Fruit fly (Drosophila melanogaster) whole organism, adult: ENCODE data around the gene CG42322.

Experiments
- CG11617 ChIP-seq: fragments of 200-800 bp; sonication (Bioruptor generic); optimal IDR thresholded peaks from 2 replicates; lab custom pipeline; 2017; ENCODE audit warnings: mild to moderate bottlenecking, missing biosample characterization, missing genetic modification reagents, missing genetic modification characterization
- CG12768 ChIP-seq: fragments of 200-800 bp; sonication (Bioruptor generic); optimal IDR thresholded peaks from 2 replicates; lab custom pipeline; 2017; ENCODE audit warnings: missing biosample characterization, missing genetic modification characterization, mild to moderate bottlenecking, moderate library complexity, missing genetic modification reagents
- CG14711 ChIP-seq: fragments of 200-800 bp; sonication (Bioruptor generic); optimal IDR thresholded peaks from 2 replicates; lab custom pipeline; 2018; ENCODE audit warnings: missing biosample characterization, mild to moderate bottlenecking, missing genetic modification characterization, moderate library complexity
- CG1620 ChIP-seq: fragments of 200-800 bp; sonication (Bioruptor generic); optimal IDR thresholded peaks from 2 replicates; lab custom pipeline; 2016; ENCODE audit warnings: missing biosample characterization, missing genetic modification characterization
- CG33017 ChIP-seq: fragments of 200-800 bp; sonication (Bioruptor generic); optimal IDR thresholded peaks from 2 replicates; lab custom pipeline; 2018; ENCODE audit warnings: missing biosample characterization, mild to moderate bottlenecking, missing genetic modification characterization, moderate library complexity
- CG5204 ChIP-seq: fragments of 200-800 bp; sonication (Bioruptor generic); optimal IDR thresholded peaks from 2 replicates; lab custom pipeline; 2016; ENCODE audit warnings: missing biosample characterization, missing genetic modification characterization
- CG7045 ChIP-seq: fragments of 200-800 bp; sonication (Bioruptor generic); optimal IDR thresholded peaks from 2 replicates; lab custom pipeline; 2017; ENCODE audit warnings: missing biosample characterization, mild to moderate bottlenecking, missing genetic modification characterization
- CG7101 ChIP-seq: fragments of 200-800 bp; sonication (Bioruptor generic); optimal IDR thresholded peaks from 2 replicates; lab custom pipeline; 2018; ENCODE audit warnings: missing biosample characterization, mild to moderate bottlenecking, missing genetic modification characterization, moderate library complexity
- Clk ChIP-seq: fragments of 200-800 bp; sonication (Bioruptor generic); optimal IDR thresholded peaks from 2 replicates; lab custom pipeline; 2017; ENCODE audit warnings: missing biosample characterization, missing genetic modification characterization
- Crg-1 ChIP-seq: fragments of 200-800 bp; sonication (Bioruptor generic); optimal IDR thresholded peaks from 2 replicates; lab custom pipeline; 2016; ENCODE audit warnings: missing biosample characterization, missing genetic modification characterization
- Hr96 ChIP-seq: fragments of 200-800 bp; sonication (Bioruptor generic); optimal IDR thresholded peaks from 2 replicates; lab custom pipeline; 2016; ENCODE audit warnings: missing biosample characterization, missing genetic modification characterization
- Mnt ChIP-seq: fragments of 200-800 bp; sonication (Bioruptor generic); optimal IDR thresholded peaks from 2 replicates; lab custom pipeline; 2016; ENCODE audit warnings: missing biosample characterization, mild to moderate bottlenecking, missing genetic modification characterization
- bab1 ChIP-seq: fragments of 200-800 bp; sonication (Bioruptor generic); optimal IDR thresholded peaks from 3 replicates; lab custom pipeline; 2019; ENCODE audit warnings: missing biosample characterization, mild to moderate bottlenecking, missing genetic modification characterization, moderate library complexity
- cic ChIP-seq: fragments of 200-800 bp; sonication (Bioruptor generic); optimal IDR thresholded peaks from 2 replicates; lab custom pipeline; 2017; ENCODE audit warnings: missing biosample characterization, mild to moderate bottlenecking, missing genetic modification characterization, moderate library complexity
- cnc ChIP-seq, 2 experiments: fragments of >200 bp; optimal IDR thresholded peaks; 2 replicates each; lab custom pipeline; 2017
- kay ChIP-seq: fragments of 200-800 bp; sonication (Bioruptor generic); peaks from one replicate; lab custom pipeline; 2016; ENCODE audit warnings: missing biosample characterization, missing genetic modification characterization, borderline replicate concordance
- ovo ChIP-seq: fragments of 200-800 bp; sonication (Bioruptor generic); optimal IDR thresholded peaks from 2 replicates; lab custom pipeline; 2016; ENCODE audit warnings: missing biosample characterization, missing genetic modification characterization
- tj ChIP-seq: fragments of 200-800 bp; sonication (Bioruptor generic); optimal IDR thresholded peaks from 3 replicates; lab custom pipeline; 2017; ENCODE audit warnings: missing biosample characterization, mild to moderate bottlenecking, missing genetic modification characterization, moderate library complexity
- toe ChIP-seq: fragments of 200-800 bp; sonication (Bioruptor generic); optimal IDR thresholded peaks from 2 replicates; lab custom pipeline; 2016; ENCODE audit warnings: missing biosample characterization, missing genetic modification characterization

The CG42322 gene

DNA sequence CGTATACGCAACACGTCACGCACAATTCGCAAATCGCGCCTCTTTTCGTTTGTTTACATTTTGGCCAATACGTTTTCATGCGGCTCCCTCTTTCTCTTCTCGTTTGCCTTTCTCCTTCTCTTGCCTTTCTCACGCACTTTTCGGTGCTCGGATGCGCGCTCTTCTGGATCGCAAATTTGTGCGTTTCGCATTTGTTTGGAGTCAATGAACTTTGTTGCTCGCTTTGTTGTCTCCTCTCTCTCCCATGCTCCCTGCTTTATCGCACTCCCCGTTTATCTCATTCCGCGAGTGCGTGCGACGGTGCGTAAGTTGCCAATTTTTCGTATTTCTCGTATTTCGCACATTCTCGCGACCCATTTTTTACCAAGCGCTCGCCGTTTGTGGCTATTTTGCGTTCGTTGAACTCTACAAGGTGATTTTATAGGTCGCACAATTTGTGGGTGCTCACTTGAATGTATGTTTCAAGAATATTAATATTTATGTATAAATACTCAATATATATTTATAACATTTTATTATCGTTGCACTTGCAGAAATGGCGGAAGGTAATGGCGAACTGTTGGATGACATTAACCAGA lies 51.4 kb downstream of the CG42322 start:
- no peak for TF ChIP-seq cnc (optimal IDR thresholded peaks at IDR 0.05; lab: Kevin White, UChicago)
- no peak for TF ChIP-seq bab1 (GFP tag; lab: Kevin White, UChicago)
- no peak for TF ChIP-seq CG11617 (GFP tag; lab: Kevin White, UChicago)
- TF ChIP-seq Mnt (GFP tag; lab: Kevin White, UChicago): no peak
- TF ChIP-seq CG7101 (tag; lab: Kevin White, UChicago): no peak

DNA sequence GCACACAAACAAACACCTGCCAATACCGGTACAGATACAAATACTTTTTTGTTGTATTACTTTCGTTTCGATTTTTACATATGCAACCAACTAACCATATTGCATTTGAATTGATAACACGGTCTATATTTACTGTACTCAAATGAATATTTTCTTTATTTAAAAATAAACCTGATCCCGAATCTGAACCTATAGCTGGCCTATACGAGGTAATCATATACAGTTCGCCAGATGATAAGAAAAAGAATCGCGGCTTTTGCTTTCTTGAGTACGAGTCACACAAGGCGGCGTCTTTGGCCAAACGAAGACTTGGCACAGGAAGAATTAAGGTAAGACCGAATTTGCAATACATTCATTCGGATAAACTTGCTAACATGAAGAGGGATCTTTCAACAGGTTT lies 57.0 kb downstream of the CG42322 start:
- TF ChIP-seq cic (GFP tag; lab: Kevin White, UChicago) (no peak), kay (GFP tag; lab: Kevin White, UChicago) (peak; percentile 69)

DNA sequence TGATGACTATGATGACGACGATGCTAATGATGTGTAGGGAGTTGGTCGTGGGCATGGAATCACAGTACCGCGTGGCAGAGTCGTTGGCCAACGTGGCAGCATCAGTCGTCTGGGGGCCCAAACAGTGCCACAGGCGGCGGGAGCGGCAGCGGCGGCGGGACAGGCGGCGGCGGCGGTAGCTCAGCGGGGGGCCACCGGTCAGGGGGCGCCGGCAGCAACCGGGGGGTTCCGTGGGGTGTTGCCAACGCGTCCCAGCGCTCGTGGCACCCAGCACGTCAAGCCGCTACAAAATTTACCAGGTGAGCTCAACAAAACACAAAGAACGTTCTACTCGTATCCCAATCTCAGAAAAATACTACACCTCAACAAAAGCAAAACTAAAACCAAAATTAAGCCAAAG lies 62.3 kb downstream of the CG42322 start:
- no peak for TF ChIP-seq Crg-1
- TF ChIP-seq CG1620 (GFP tag; lab: Kevin White, UChicago): no peak
- no peak for TF ChIP-seq Mnt (GFP tag; lab: Kevin White, UChicago)
- no peak for TF ChIP-seq tj (GFP tag; lab: Kevin White, UChicago)
- TF ChIP-seq Hr96 (GFP tag; lab: Kevin White, UChicago): no peak
- no peak for TF ChIP-seq cnc (optimal IDR thresholded peaks at IDR 0.05; lab: Kevin White, UChicago)
- TF ChIP-seq CG12768 (GFP tag; lab: Kevin White, UChicago): no peak
- no peak for TF ChIP-seq bab1 (GFP tag; lab: Kevin White, UChicago)
- no peak for TF ChIP-seq CG7101 (tag; lab: Kevin White, UChicago)
- TF ChIP-seq CG7045: no peak
- no peak for TF ChIP-seq toe (GFP tag; lab: Kevin White, UChicago)
- TF ChIP-seq ovo (GFP tag; lab: Kevin White, UChicago): no peak
- no peak for TF ChIP-seq CG14711
- no peak for TF ChIP-seq cic (GFP tag; lab: Kevin White, UChicago)
- TF ChIP-seq CG11617 (GFP tag; lab: Kevin White, UChicago): no peak
- no peak for TF ChIP-seq kay (GFP tag; lab: Kevin White, UChicago)
- TF ChIP-seq CG5204 (GFP tag; lab: Kevin White, UChicago): no peak
- no peak for TF ChIP-seq CG33017 (tag; lab: Kevin White, UChicago)
- TF ChIP-seq Clk (GFP tag; lab: Kevin White, UChicago): no peak
